Worm (Caenorhabditis elegans): ENCODE results near the gene F54D10.9.

ce11 chrII:3860826-3861225, 28.5 kb upstream of the F54D10.9 start, which contains the start of gene oac-11:
- TF ChIP-seq unc-86 (tag; optimal IDR thresholded peaks at IDR 0.05) = no peak
- TF ChIP-seq nhr-237 (tag; optimal IDR thresholded peaks at IDR 0.05) = no peak
- no peak for TF ChIP-seq Y116A8C.19 (tag; optimal IDR thresholded peaks at IDR 0.05; ENCODE audit: borderline replicate concordance)
- no peak for TF ChIP-seq elt-3 (tag; optimal IDR thresholded peaks at IDR 0.05)
- TF ChIP-seq skn-1 (tag; optimal IDR thresholded peaks at IDR 0.05) = no peak
- TF ChIP-seq lsy-2 (tag; optimal IDR thresholded peaks at IDR 0.05) = no peak
- TF ChIP-seq ztf-11 (tag; optimal IDR thresholded peaks at IDR 0.05) = no peak
- TF ChIP-seq unc-62 (GFP tag; optimal IDR thresholded peaks at IDR 0.05) = no peak
- TF ChIP-seq alr-1 (tag; optimal IDR thresholded peaks at IDR 0.05; ENCODE audit: borderline replicate concordance) = no peak
- TF ChIP-seq fkh-10 (GFP tag; optimal IDR thresholded peaks at IDR 0.05) = no peak
- TF ChIP-seq nhr-76 (tag; optimal IDR thresholded peaks at IDR 0.05) = no peak
- no peak for TF ChIP-seq lin-39 (tag; optimal IDR thresholded peaks at IDR 0.05)
- no peak for TF ChIP-seq snpc-4 (tag; optimal IDR thresholded peaks at IDR 0.05)
- no peak for TF ChIP-seq nhr-11 (tag; optimal IDR thresholded peaks at IDR 0.05)

Measured in whole organism, L1 larva.